Fruit fly (Drosophila melanogaster): Measurements from ENCODE around the gene CG13699.

DNA sequence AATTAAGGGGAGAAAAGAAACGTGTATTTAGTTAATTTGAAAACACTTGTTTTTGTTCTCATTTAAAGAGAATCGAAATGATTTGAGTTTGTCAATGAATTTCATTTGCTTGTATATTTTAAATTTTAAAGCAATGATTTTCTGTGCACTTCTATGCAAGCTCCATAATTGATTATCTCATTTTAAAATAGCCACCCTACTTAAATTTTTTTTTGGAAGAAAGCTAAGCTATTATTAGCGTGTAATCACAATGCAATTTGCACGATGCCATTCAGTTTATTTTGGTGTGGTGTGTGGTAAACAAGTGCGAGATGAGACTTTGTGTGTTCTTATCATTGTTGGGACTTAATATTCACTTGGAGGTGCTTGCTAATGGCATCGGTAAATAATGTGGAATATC is 38.9 kb upstream of the CG13699 start, which contains the start of gene CG7320:
- TF ChIP-seq CG8478 (optimal IDR thresholded peaks at IDR 0.05) (no peak), CTCF (optimal IDR thresholded peaks at IDR 0.05) (no peak)
